Fruit fly (Drosophila melanogaster): Measurements from ENCODE around the gene Ggt-1.

The Ggt-1 gene

dm6 chrX:18541915-18542314, 29.6 kb upstream of the Ggt-1 start (continued):
- TF ChIP-seq CG3726 (GFP tag; IDR thresholded peaks at IDR 0.05) (no peak), CG10979 (tag; optimal IDR thresholded peaks at IDR 0.05) (peak; percentile 49), CkIIα-i1 (GFP tag; IDR thresholded peaks at IDR 0.05) (no peak), zfh1 (GFP tag; IDR thresholded peaks at IDR 0.05) (peak; percentile 48; the same call in 1 of the 3 replicates), caup (GFP tag; optimal IDR thresholded peaks at IDR 0.05; ENCODE audit: severe bottlenecking) (no peak), CG10431 (GFP tag; optimal IDR thresholded peaks at IDR 0.05) (no peak), B-H2 (GFP tag; optimal IDR thresholded peaks at IDR 0.05) (no peak), bsh (GFP tag; optimal IDR thresholded peaks at IDR 0.05) (peak; percentile 4 to 43), CG34224 (GFP tag; IDR thresholded peaks at IDR 0.05; ENCODE audit: partially characterized antibody) (no peak), repo (GFP tag; optimal IDR thresholded peaks at IDR 0.05) (no peak), CG7786 (GFP tag; optimal IDR thresholded peaks at IDR 0.05) (no peak), ATbp (GFP tag; optimal IDR thresholded peaks at IDR 0.05) (peak; percentile 15), grau (tag; optimal IDR thresholded peaks at IDR 0.05) (peak; percentile 13), seq (GFP tag; IDR thresholded peaks at IDR 0.05) (no peak), sug (tag; optimal IDR thresholded peaks at IDR 0.05) (no peak), Lpt (GFP tag; optimal IDR thresholded peaks at IDR 0.05) (no peak), Pdp1 (GFP tag; optimal IDR thresholded peaks at IDR 0.05) (no peak), CG2712 (tag; optimal IDR thresholded peaks at IDR 0.05) (peak; percentile 30), CG17328 (GFP tag; IDR thresholded peaks at IDR 0.05) (no peak), B-H1 (GFP tag; IDR thresholded peaks at IDR 0.05) (no peak), cwo (GFP tag; optimal IDR thresholded peaks at IDR 0.05) (no peak), CG11504 (tag; optimal IDR thresholded peaks at IDR 0.05) (peak; percentile 44), CG17359 (tag; optimal IDR thresholded peaks at IDR 0.05) (peak; percentile 8), CG5953 (GFP tag; IDR thresholded peaks at IDR 0.05) (no peak), gce (GFP tag; IDR thresholded peaks at IDR 0.05) (no peak), CG7745 (tag; optimal IDR thresholded peaks at IDR 0.05) (no peak), CG18476 (GFP tag; optimal IDR thresholded peaks at IDR 0.05) (no peak), Hr51 (GFP tag; optimal IDR thresholded peaks at IDR 0.05) (no peak), ci (GFP tag; IDR thresholded peaks at IDR 0.05) (0 out of 3 replicates have a peak, but pooled peaks have one; percentile 38), CG7839 (tag; optimal IDR thresholded peaks at IDR 0.05) (peak; percentile 28), da (GFP tag; optimal IDR thresholded peaks at IDR 0.05) (no peak), pnt (GFP tag; optimal IDR thresholded peaks at IDR 0.05) (peak; percentile 8), danr (GFP tag; IDR thresholded peaks at IDR 0.05) (no peak), Drgx (GFP tag; IDR thresholded peaks at IDR 0.05) (peak; percentile 60), CG5180 (GFP tag; optimal IDR thresholded peaks at IDR 0.05) (no peak), bcd (GFP tag; optimal IDR thresholded peaks at IDR 0.05) (no peak), Asciz (GFP tag; optimal IDR thresholded peaks at IDR 0.05) (no peak), CG4820 (GFP tag; optimal IDR thresholded peaks at IDR 0.05) (peak; percentile 24)

dm6 chrX:18540268-18540667, 27.9 kb upstream of the Ggt-1 start:
- TF ChIP-seq cwo (GFP tag; optimal IDR thresholded peaks at IDR 0.05): no peak
- peak; percentile 7 for TF ChIP-seq Blimp-1 (GFP tag; optimal IDR thresholded peaks at IDR 0.05)
- no peak for TF ChIP-seq CG12299 (tag; optimal IDR thresholded peaks at IDR 0.05)
- no peak for TF ChIP-seq Opbp (GFP tag; IDR thresholded peaks at IDR 0.05; ENCODE audit: partially characterized antibody)
- peak; percentile 14 for TF ChIP-seq phol (tag; optimal IDR thresholded peaks at IDR 0.05)
- peak; percentile 21 for TF ChIP-seq gem (tag; optimal IDR thresholded peaks at IDR 0.05)
- TF ChIP-seq bsh (GFP tag; optimal IDR thresholded peaks at IDR 0.05): peak; percentile 12 to 45
- peak; percentile 11 for TF ChIP-seq CG11504 (tag; optimal IDR thresholded peaks at IDR 0.05)
- no peak for TF ChIP-seq gro (GFP tag; optimal IDR thresholded peaks at IDR 0.05)
- no peak for TF ChIP-seq CG7372 (GFP tag; IDR thresholded peaks at IDR 0.05)
- no peak for TF ChIP-seq CG14667 (GFP tag; IDR thresholded peaks at IDR 0.05)
- TF ChIP-seq Ssrp (tag; optimal IDR thresholded peaks at IDR 0.05): peak; percentile 24
- peak; percentile 26 for TF ChIP-seq dmrt11E (tag; optimal IDR thresholded peaks at IDR 0.05)
- peak; percentile 35 for TF ChIP-seq CG10979 (tag; optimal IDR thresholded peaks at IDR 0.05)
- 0 out of 2 replicates have a peak, but pooled peaks have one; percentile 14 for TF ChIP-seq Ptx1 (GFP tag; IDR thresholded peaks at IDR 0.05)
- TF ChIP-seq CG17361 (GFP tag; IDR thresholded peaks at IDR 0.05): 0 out of 3 replicates have a peak, but pooled peaks have one; percentile 17
- peak; percentile 37; the same call in 1 of the 2 replicates for TF ChIP-seq Drgx (GFP tag; IDR thresholded peaks at IDR 0.05)

All from whole organism, embryonic.